Fruit fly (Drosophila melanogaster) whole organism, wandering third instar larva: Measurements from ENCODE around the gene para.

Experiments
- CG9705 ChIP-seq: fragments of 200-800 bp; sonication (Bioruptor generic); optimal IDR thresholded peaks from 2 replicates; lab custom pipeline; 2018; ENCODE audit warnings: missing biosample characterization, mild to moderate bottlenecking, missing genetic modification characterization
- CrebA ChIP-seq: fragments of 200-800 bp; sonication (Bioruptor generic); optimal IDR thresholded peaks from 2 replicates; lab custom pipeline; 2016; ENCODE audit warnings: missing biosample characterization, mild to moderate bottlenecking, missing genetic modification characterization, borderline replicate concordance
- Dif ChIP-seq: fragments of 200-275, 200-300 bp; sonication (Bioruptor generic); optimal IDR thresholded peaks from 2 replicates; lab custom pipeline; 2018; ENCODE audit warnings: missing biosample characterization, missing genetic modification characterization; ENCODE audit not compliant: partially characterized antibody
- GATAd ChIP-seq: sonication (Bioruptor generic); optimal IDR thresholded peaks from 2 replicates; lab custom pipeline; 2016; ENCODE audit warnings: missing biosample characterization, missing genetic modification characterization
- HLH106 ChIP-seq: fragments of 200-800 bp; optimal IDR thresholded peaks from 3 replicates; lab custom pipeline; 2019; ENCODE audit warnings: missing biosample characterization, mild to moderate bottlenecking, missing genetic modification characterization, moderate library complexity
- Hnf4 ChIP-seq: fragments of 200-800 bp; sonication (Bioruptor generic); optimal IDR thresholded peaks from 2 replicates; lab custom pipeline; 2016; ENCODE audit warnings: missing biosample characterization, mild to moderate bottlenecking, missing genetic modification characterization
- Hr78 ChIP-seq: fragments of >200 bp; optimal IDR thresholded peaks from 2 replicates; lab custom pipeline; 2017; ENCODE audit warnings: missing biosample characterization, missing genetic modification characterization
- Hr83 ChIP-seq: fragments of 200-300 bp; sonication (Bioruptor generic); optimal IDR thresholded peaks from 2 replicates; lab custom pipeline; 2016; ENCODE audit warnings: missing biosample characterization, mild to moderate bottlenecking, missing genetic modification characterization, moderate library complexity; ENCODE audit not compliant: poor library complexity, severe bottlenecking
- Jra ChIP-seq: sonication (Bioruptor generic); optimal IDR thresholded peaks from 2 replicates; lab custom pipeline; 2016; ENCODE audit warnings: missing biosample characterization, missing genetic modification characterization
- Mio ChIP-seq: sonication (Bioruptor generic); optimal IDR thresholded peaks from 2 replicates; lab custom pipeline; 2016; ENCODE audit warnings: missing biosample characterization, missing genetic modification characterization
- Myc ChIP-seq: fragments of >200 bp; optimal IDR thresholded peaks from 2 replicates; lab custom pipeline; 2017
- N ChIP-seq: fragments of >200 bp; optimal IDR thresholded peaks from 2 replicates; lab custom pipeline; 2018; ENCODE audit warnings: missing biosample characterization, missing external identifiers, missing genetic modification characterization
- OdsH ChIP-seq: fragments of 200-800 bp; sonication (Bioruptor generic); optimal IDR thresholded peaks from 2 replicates; lab custom pipeline; 2016; ENCODE audit warnings: missing biosample characterization, mild to moderate bottlenecking, missing genetic modification characterization
- Rel ChIP-seq, 2 experiments: fragments of 200-800 bp; sonication (Bioruptor generic) in 1 of 2; optimal IDR thresholded peaks; 2 replicates in 1 of 2; 3 replicates in 1 of 2; lab custom pipeline; 2016 to 2019; ENCODE audit warnings: mild to moderate bottlenecking in 2 of 2, missing biosample characterization in 2 of 2, missing genetic modification characterization in 2 of 2, moderate library complexity in 1 of 2
- Sp1 ChIP-seq: fragments of 200-800 bp; sonication (Bioruptor generic); optimal IDR thresholded peaks from 3 replicates; lab custom pipeline; 2019; ENCODE audit warnings: missing biosample characterization, mild to moderate bottlenecking, missing genetic modification characterization, moderate library complexity
- br ChIP-seq: fragments of 200-800 bp; sonication (Bioruptor generic); optimal IDR thresholded peaks from 2 replicates; lab custom pipeline; 2016; ENCODE audit warnings: missing biosample characterization, missing genetic modification characterization
- brk ChIP-seq: fragments of 200-800 bp; sonication (Bioruptor generic); optimal IDR thresholded peaks from 2 replicates; lab custom pipeline; 2016; ENCODE audit warnings: missing biosample characterization, mild to moderate bottlenecking, missing genetic modification characterization
- dl ChIP-seq, 2 experiments: fragments of 175-275, 200-275 bp in 1 of 2; fragments of 200-275 bp in 1 of 2; sonication (Bioruptor generic); optimal IDR thresholded peaks; lab custom pipeline; 2018; ENCODE audit warnings: mild to moderate bottlenecking in 2 of 2, missing biosample characterization in 2 of 2, missing genetic modification characterization in 2 of 2, moderate library complexity in 2 of 2; ENCODE audit not compliant: partially characterized antibody in 2 of 2, insufficient read depth in 1 of 2
- dmrt93B ChIP-seq: fragments of 200-800 bp; sonication (Bioruptor generic); optimal IDR thresholded peaks from 2 replicates; lab custom pipeline; 2018; ENCODE audit warnings: missing biosample characterization, mild to moderate bottlenecking, missing genetic modification characterization
- dsf ChIP-seq: sonication (Bioruptor generic); optimal IDR thresholded peaks from 2 replicates; lab custom pipeline; 2016; ENCODE audit warnings: missing biosample characterization, missing genetic modification characterization, borderline replicate concordance
- ey ChIP-seq: fragments of 200-800 bp; sonication (Bioruptor generic); optimal IDR thresholded peaks from 2 replicates; lab custom pipeline; 2016; ENCODE audit warnings: missing biosample characterization, missing genetic modification characterization
- foxo ChIP-seq, 2 experiments: fragments of 200-800 bp; sonication (Bioruptor generic); optimal IDR thresholded peaks; 2 replicates in 1 of 2; 3 replicates in 1 of 2; lab custom pipeline; 2016 to 2017; ENCODE audit warnings: missing biosample characterization in 2 of 2, missing genetic modification characterization in 2 of 2
- fru ChIP-seq: fragments of 200-800 bp; sonication (Bioruptor generic); optimal IDR thresholded peaks from 3 replicates; lab custom pipeline; 2016; ENCODE audit warnings: missing biosample characterization, mild to moderate bottlenecking, missing genetic modification characterization
- h ChIP-seq: fragments of 200-800 bp; sonication (Bioruptor generic); optimal IDR thresholded peaks from 3 replicates; lab custom pipeline; 2016; ENCODE audit warnings: missing biosample characterization, mild to moderate bottlenecking, missing genetic modification characterization
- jim ChIP-seq: fragments of 175-275, 200-325 bp; sonication (Bioruptor generic); optimal IDR thresholded peaks from 2 replicates; lab custom pipeline; 2016; ENCODE audit warnings: missing biosample characterization, mild to moderate bottlenecking, missing genetic modification characterization
- lola ChIP-seq: fragments of >200 bp; optimal IDR thresholded peaks from 2 replicates; lab custom pipeline; 2017; ENCODE audit warnings: missing biosample characterization, missing genetic modification characterization
- pan ChIP-seq: fragments of >200 bp; optimal IDR thresholded peaks from 2 replicates; lab custom pipeline; 2017
- psq ChIP-seq: fragments of 200-800 bp; sonication (Bioruptor generic); optimal IDR thresholded peaks from 3 replicates; lab custom pipeline; 2017; ENCODE audit warnings: missing biosample characterization, mild to moderate bottlenecking, missing genetic modification characterization, moderate library complexity
- rgr ChIP-seq: fragments of 200-800 bp; sonication (Bioruptor generic); optimal IDR thresholded peaks from 3 replicates; lab custom pipeline; 2016; ENCODE audit warnings: missing biosample characterization, mild to moderate bottlenecking, missing genetic modification characterization
- sage ChIP-seq: fragments of 200-800 bp; sonication (Bioruptor generic); optimal IDR thresholded peaks from 2 replicates; lab custom pipeline; 2016; ENCODE audit warnings: missing biosample characterization, mild to moderate bottlenecking, missing genetic modification characterization
- sv ChIP-seq: fragments of 200-800 bp; sonication (Bioruptor generic); optimal IDR thresholded peaks from 3 replicates; lab custom pipeline; 2016; ENCODE audit warnings: missing biosample characterization, missing genetic modification characterization
- tai ChIP-seq: sonication (Bioruptor generic); optimal IDR thresholded peaks from 2 replicates; lab custom pipeline; 2016; ENCODE audit warnings: missing biosample characterization, missing genetic modification characterization
- usp ChIP-seq: fragments of >200 bp; optimal IDR thresholded peaks from 2 replicates; lab custom pipeline; 2017; ENCODE audit warnings: missing biosample characterization, missing genetic modification characterization
- woc ChIP-seq: sonication (Bioruptor generic); optimal IDR thresholded peaks from 2 replicates; lab custom pipeline; 2016; ENCODE audit warnings: missing biosample characterization, mild to moderate bottlenecking, missing genetic modification characterization

para gene

dm6 chrX:16421899-16422412 lies 110.9 kb downstream of the para start, which contains the start of gene AnxB11:
Gene AnxB11 (minus strand): TSS chrX:16422265.
- TF ChIP-seq OdsH (GFP tag; lab: Kevin White, UChicago), result peak; percentile 2
- TF ChIP-seq Rel (GFP tag; optimal IDR thresholded peaks at IDR 0.05; lab: Kevin White, UChicago), result no peak
- TF ChIP-seq Rel (tag; optimal IDR thresholded peaks at IDR 0.05; lab: Kevin White, UChicago), result peak; percentile 40
- TF ChIP-seq h (GFP tag; lab: Kevin White, UChicago), result no peak
- TF ChIP-seq Jra (GFP tag; lab: Kevin White, UChicago), result peak; percentile 6
- TF ChIP-seq, all 38 proteins: peak for 3

dm6 chrX:16420878-16421277 lies 112.0 kb downstream of the para start:
- TF ChIP-seq Hnf4 (GFP tag; lab: Kevin White, UChicago) (no peak), Myc (lab: Kevin White, UChicago) (no peak)

dm6 chrX:16420048-16420447 lies 112.8 kb downstream of the para start:
- no peak for TF ChIP-seq sage (GFP tag; lab: Kevin White, UChicago)
- no peak for TF ChIP-seq usp (GFP tag; lab: Kevin White, UChicago)
- TF ChIP-seq OdsH (GFP tag; lab: Kevin White, UChicago), result no peak
- no peak for TF ChIP-seq Hr83
- no peak for TF ChIP-seq h (GFP tag; lab: Kevin White, UChicago)
- no peak for TF ChIP-seq N (GFP tag; lab: Kevin White, UChicago)
- TF ChIP-seq Hnf4 (GFP tag; lab: Kevin White, UChicago), result no peak
- no peak for TF ChIP-seq brk (GFP tag; lab: Kevin White, UChicago)
- no peak for TF ChIP-seq tai
- no peak for TF ChIP-seq psq (GFP tag; lab: Kevin White, UChicago)
- TF ChIP-seq CrebA (GFP tag; lab: Kevin White, UChicago), result no peak
- no peak for TF ChIP-seq dsf (GFP tag; lab: Kevin White, UChicago)
- TF ChIP-seq woc (GFP tag; lab: Kevin White, UChicago), result no peak
- TF ChIP-seq br (GFP tag; lab: Kevin White, UChicago), result no peak

DNA sequence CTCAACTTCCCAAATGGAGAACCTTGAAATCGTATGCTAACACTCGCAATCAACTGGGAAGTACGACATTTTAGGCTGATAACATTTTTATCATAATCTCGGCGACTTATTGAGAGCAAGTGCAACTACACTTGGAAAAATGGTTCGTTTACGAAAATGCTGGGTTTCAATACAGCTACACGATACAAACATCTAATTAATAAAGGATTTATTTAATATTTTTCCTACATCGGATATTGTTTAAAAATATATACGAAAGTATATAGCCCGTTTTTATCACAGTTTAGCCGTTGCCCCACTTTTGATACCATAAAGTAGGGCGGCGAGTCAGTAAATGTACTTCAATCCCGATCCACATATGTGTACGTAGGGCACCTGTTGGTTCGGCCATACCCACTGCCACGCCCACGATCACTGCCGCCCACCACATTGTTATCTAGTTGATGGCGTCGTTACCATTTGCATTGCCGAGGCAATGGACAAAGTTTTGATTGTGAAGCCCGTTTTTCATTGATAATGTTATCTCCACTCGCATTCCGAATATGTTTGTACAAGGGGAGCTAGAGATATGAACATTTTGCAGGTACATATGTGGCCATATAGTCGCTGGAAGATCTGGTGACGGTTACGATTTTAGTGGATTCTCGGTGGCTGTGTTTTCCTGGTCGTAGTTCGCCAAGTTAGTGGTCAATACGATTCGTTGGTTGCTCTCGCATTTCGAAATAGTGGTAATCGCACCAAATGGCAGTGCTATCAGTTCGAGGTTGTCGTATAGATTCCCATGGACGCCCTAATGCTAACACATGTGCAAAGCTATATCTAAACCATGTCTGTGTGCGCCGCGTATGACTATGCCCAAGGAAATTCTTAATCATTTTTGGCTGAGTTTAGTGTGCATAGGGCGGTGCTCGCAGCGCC lies 118.2 kb downstream of the para start, which contains the start of gene Traf-like:
Gene Traf-like (plus strand): TSS at position 596 of the 918 bp plus-strand sequence.
- TF ChIP-seq CrebA (GFP tag; lab: Kevin White, UChicago) (no peak), foxo (GFP tag; optimal IDR thresholded peaks at IDR 0.05; lab: Kevin White, UChicago) (peak in 1 of 2 experiments; percentile 48), Dif (GFP tag; lab: Kevin White, UChicago) (peak; percentile 47), ey (GFP tag; lab: Kevin White, UChicago) (no peak), Hr78 (no peak), br (GFP tag; lab: Kevin White, UChicago) (no peak), HLH106 (tag; lab: Kevin White, UChicago) (peak; percentile 9), jim (no peak), Mio (no peak), Jra (GFP tag; lab: Kevin White, UChicago) (no peak), GATAd (GFP tag; lab: Kevin White, UChicago) (no peak), fru (peak; percentile 34), dsf (GFP tag; lab: Kevin White, UChicago) (no peak), Hr83 (no peak), rgr (no peak), psq (GFP tag; lab: Kevin White, UChicago) (no peak), tai (no peak), OdsH (GFP tag; lab: Kevin White, UChicago) (no peak), N (GFP tag; lab: Kevin White, UChicago) (no peak), Rel (GFP tag; optimal IDR thresholded peaks at IDR 0.05; lab: Kevin White, UChicago) (no peak), Rel (tag; optimal IDR thresholded peaks at IDR 0.05; lab: Kevin White, UChicago) (peak; percentile 72), usp (GFP tag; lab: Kevin White, UChicago) (no peak), CG9705 (GFP tag; lab: Kevin White, UChicago) (no peak), Sp1 (GFP tag; lab: Kevin White, UChicago) (no peak), h (GFP tag; lab: Kevin White, UChicago) (peak; percentile 24), Hnf4 (GFP tag; lab: Kevin White, UChicago) (no peak), brk (GFP tag; lab: Kevin White, UChicago) (no peak), dl (GFP tag; optimal IDR thresholded peaks at IDR 0.05; lab: Kevin White, UChicago; ENCODE audit: insufficient read depth in 1 of 2, partially characterized antibody in 2 of 2) (no peak), lola (no peak), sv (GFP tag; lab: Kevin White, UChicago) (no peak), pan (no peak), sage (GFP tag; lab: Kevin White, UChicago) (no peak), dmrt93B (GFP tag; lab: Kevin White, UChicago) (no peak), woc (GFP tag; lab: Kevin White, UChicago) (no peak)
